Fruit fly (Drosophila melanogaster): ENCODE data around the gene hh.

hh gene

DNA sequence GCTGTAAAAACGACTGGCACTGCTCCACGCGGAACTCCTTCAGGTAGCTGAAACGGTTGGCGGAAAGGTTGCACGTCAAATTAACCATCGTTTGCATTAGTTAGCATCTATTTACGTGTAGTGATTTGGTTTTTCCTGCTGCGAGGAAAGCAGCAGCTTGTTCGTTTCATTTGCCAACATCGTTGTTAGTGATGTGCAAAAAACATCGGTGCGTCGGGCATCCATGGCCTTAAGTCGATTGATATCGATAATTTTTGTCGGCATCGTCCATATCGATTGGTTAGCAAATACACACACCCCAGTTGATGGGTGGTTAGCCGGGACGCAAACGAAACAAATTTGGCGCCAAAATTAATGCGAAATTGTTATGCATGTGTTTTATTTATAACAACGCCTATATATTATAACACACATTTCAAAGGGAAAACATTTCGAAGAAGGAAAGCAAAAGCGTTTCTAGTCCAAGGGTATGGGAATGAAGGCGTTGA is 16.0 kb upstream of the hh start, which contains the start of gene unk:
TSS of gene unk (minus strand) at position 199 of the 488 bp plus-strand sequence.
- TF ChIP-seq CG1602 (GFP tag; optimal IDR thresholded peaks at IDR 0.05) (no peak), Doc3 (GFP tag; IDR thresholded peaks at IDR 0.05; ENCODE audit: partially characterized antibody) (peak; percentile 94), CG14860 (GFP tag; IDR thresholded peaks at IDR 0.05; ENCODE audit: partially characterized antibody) (peak; percentile 94), Dip3 (GFP tag; optimal IDR thresholded peaks at IDR 0.05) (no peak), Ptx1 (GFP tag; IDR thresholded peaks at IDR 0.05) (no peak), CG2199 (GFP tag; IDR thresholded peaks at IDR 0.05) (peak; percentile 65; the same call in 1 of the 3 replicates), hbn (GFP tag; IDR thresholded peaks at IDR 0.05; ENCODE audit: partially characterized antibody) (peak; percentile 96), CG11696 (GFP tag; IDR thresholded peaks at IDR 0.05) (no peak), Blimp-1 (GFP tag; optimal IDR thresholded peaks at IDR 0.05) (no peak), ken (GFP tag; IDR thresholded peaks at IDR 0.05) (0 out of 3 replicates have a peak, but pooled peaks have one; percentile 29), Rfx (GFP tag; IDR thresholded peaks at IDR 0.05) (peak; percentile 77), CG3838 (GFP tag; optimal IDR thresholded peaks at IDR 0.05) (no peak), tap (tag; optimal IDR thresholded peaks at IDR 0.05) (no peak), bsh (GFP tag; optimal IDR thresholded peaks at IDR 0.05) (no peak), CG30431 (GFP tag; optimal IDR thresholded peaks at IDR 0.05) (no peak), pita (GFP tag; optimal IDR thresholded peaks at IDR 0.05) (peak; percentile 82), peb (GFP tag; IDR thresholded peaks at IDR 0.05) (no peak), CG1603 (tag; optimal IDR thresholded peaks at IDR 0.05) (peak; percentile 80), CG5180 (GFP tag; optimal IDR thresholded peaks at IDR 0.05) (no peak), CG32772 (GFP tag; IDR thresholded peaks at IDR 0.05) (no peak), twi (tag; optimal IDR thresholded peaks at IDR 0.05) (no peak), shn (GFP tag; optimal IDR thresholded peaks at IDR 0.05) (peak; percentile 36), CG17186 (GFP tag; optimal IDR thresholded peaks at IDR 0.05) (peak; percentile 41), CG9215 (GFP tag; IDR thresholded peaks at IDR 0.05) (no peak), Spps (tag; optimal IDR thresholded peaks at IDR 0.05) (no peak), E2f2 (GFP tag; IDR thresholded peaks at IDR 0.05) (peak; percentile 95), CG10267 (tag; optimal IDR thresholded peaks at IDR 0.05) (peak; percentile 29), seq (GFP tag; IDR thresholded peaks at IDR 0.05) (no peak), Dad (GFP tag; optimal IDR thresholded peaks at IDR 0.05) (no peak), aop (GFP tag; IDR thresholded peaks at IDR 0.05) (no peak), CG31224 (GFP tag; IDR thresholded peaks at IDR 0.05) (no peak), CG31388 (GFP tag; optimal IDR thresholded peaks at IDR 0.05) (no peak), disco-r (GFP tag; optimal IDR thresholded peaks at IDR 0.05) (no peak), Xbp1 (GFP tag; optimal IDR thresholded peaks at IDR 0.05) (peak; percentile 22), slp2 (GFP tag; optimal IDR thresholded peaks at IDR 0.05) (no peak), pan (optimal IDR thresholded peaks at IDR 0.05) (no peak), pan (GFP tag; optimal IDR thresholded peaks at IDR 0.05 in 1 of 2, IDR thresholded peaks at IDR 0.05 in 1 of 2) (peak in 1 of 2 experiments; percentile 8), CrebB (tag; optimal IDR thresholded peaks at IDR 0.05) (peak; percentile 5), ci (GFP tag; IDR thresholded peaks at IDR 0.05) (peak; percentile 42; the same call in 1 of the 3 replicates), Hr3 (GFP tag; optimal IDR thresholded peaks at IDR 0.05) (no peak), CG8359 (GFP tag; optimal IDR thresholded peaks at IDR 0.05; ENCODE audit: borderline replicate concordance) (no peak), CG33557 (GFP tag; optimal IDR thresholded peaks at IDR 0.05) (no peak), cato (GFP tag; optimal IDR thresholded peaks at IDR 0.05; ENCODE audit: borderline replicate concordance) (no peak), CG9797 (GFP tag; optimal IDR thresholded peaks at IDR 0.05) (peak; percentile 51), Hmr (GFP tag; optimal IDR thresholded peaks at IDR 0.05) (peak; percentile 4), hkb (optimal IDR thresholded peaks at IDR 0.05) (no peak), hkb (GFP tag; IDR thresholded peaks at IDR 0.05) (0 out of 2 replicates have a peak, but pooled peaks have one; percentile 16), CG9876 (GFP tag; optimal IDR thresholded peaks at IDR 0.05) (no peak), ro (GFP tag; IDR thresholded peaks at IDR 0.05) (no peak), nmo (GFP tag; optimal IDR thresholded peaks at IDR 0.05) (peak; percentile 8), CG13287 (GFP tag; IDR thresholded peaks at IDR 0.05; ENCODE audit: partially characterized antibody) (peak; percentile 99)

All from whole organism, embryonic.